Fruit fly (Drosophila melanogaster) whole organism, prepupa: ENCODE measurements around the gene PlexA.

ENCODE experiments used
- Blimp-1 ChIP-seq: fragments of 200-800 bp; sonication (Bioruptor generic); optimal IDR thresholded peaks from 3 replicates; lab custom pipeline; 2017; ENCODE audit warnings: missing biosample characterization, missing genetic modification characterization, mild to moderate bottlenecking, moderate library complexity, missing genetic modification reagents
- CG10669 ChIP-seq: fragments of 200-800 bp; sonication (Bioruptor generic); optimal IDR thresholded peaks from 3 replicates; lab custom pipeline; 2018; ENCODE audit warnings: missing biosample characterization, mild to moderate bottlenecking, missing genetic modification characterization, moderate library complexity
- CG11294 ChIP-seq: fragments of 200-800 bp; sonication (Bioruptor generic); IDR thresholded peaks from 2 replicates; pipeline ENCODE4 v1.3.6; 2022; ENCODE audit warnings: missing biosample characterization, missing genetic modification characterization
- CG15336 ChIP-seq: fragments of 200-800 bp; sonication (Bioruptor generic); IDR thresholded peaks from 2 replicates; pipeline ENCODE4 v1.3.6; 2022; ENCODE audit warnings: missing biosample characterization, missing genetic modification characterization
- CG3032 ChIP-seq: fragments of 200-800 bp; optimal IDR thresholded peaks from 2 replicates; lab custom pipeline; 2019; ENCODE audit warnings: missing biosample characterization, mild to moderate bottlenecking, missing genetic modification characterization, moderate library complexity
- CG32006 ChIP-seq: fragments of 200-800 bp; sonication (Bioruptor generic); optimal IDR thresholded peaks from 3 replicates; lab custom pipeline; 2017; ENCODE audit warnings: missing biosample characterization, mild to moderate bottlenecking, missing genetic modification characterization
- CG34406 ChIP-seq: fragments of 200-800 bp; sonication (Bioruptor generic); optimal IDR thresholded peaks from 3 replicates; lab custom pipeline; 2016; ENCODE audit warnings: missing biosample characterization, missing genetic modification characterization
- CG6163 ChIP-seq: fragments of 200-800 bp; sonication (Bioruptor generic); IDR thresholded peaks from 3 replicates; pipeline ENCODE4 v1.3.6; 2022; ENCODE audit warnings: missing biosample characterization, missing genetic modification characterization
- CG6276 ChIP-seq: fragments of 200-800 bp; sonication (Bioruptor generic); optimal IDR thresholded peaks from 2 replicates; lab custom pipeline; 2017; ENCODE audit warnings: missing biosample characterization, mild to moderate bottlenecking, missing genetic modification characterization
- CG6792 ChIP-seq: fragments of 200-800 bp; sonication (Bioruptor generic); optimal IDR thresholded peaks from 3 replicates; lab custom pipeline; 2016; ENCODE audit warnings: missing biosample characterization, missing genetic modification characterization
- CG6808 ChIP-seq: fragments of 200-800 bp; sonication (Bioruptor generic); optimal IDR thresholded peaks from 3 replicates; lab custom pipeline; 2017; ENCODE audit warnings: missing biosample characterization, missing genetic modification characterization, mild to moderate bottlenecking, moderate library complexity, missing genetic modification reagents
- CG6854 ChIP-seq: fragments of 200-800 bp; sonication (Bioruptor generic); optimal IDR thresholded peaks from 2 replicates; lab custom pipeline; 2017; ENCODE audit warnings: missing biosample characterization, mild to moderate bottlenecking, missing genetic modification characterization
- CG7368 ChIP-seq: fragments of 200-800 bp; sonication (Bioruptor generic); optimal IDR thresholded peaks from 3 replicates; lab custom pipeline; 2016; ENCODE audit warnings: missing biosample characterization, missing genetic modification characterization
- CG8319 ChIP-seq: fragments of 200-800 bp; sonication (Bioruptor generic); optimal IDR thresholded peaks from 3 replicates; lab custom pipeline; 2016; ENCODE audit warnings: missing biosample characterization, missing genetic modification characterization
- CG8632 ChIP-seq: fragments of 200-800 bp; sonication (Bioruptor generic); optimal IDR thresholded peaks from 3 replicates; lab custom pipeline; 2016; ENCODE audit warnings: missing biosample characterization, missing genetic modification characterization
- CG9139 ChIP-seq: fragments of 200-800 bp; sonication (Bioruptor generic); optimal IDR thresholded peaks from 3 replicates; lab custom pipeline; 2017; ENCODE audit warnings: missing biosample characterization, mild to moderate bottlenecking, missing genetic modification characterization
- Eip75B ChIP-seq: fragments of 200-800 bp; sonication (Bioruptor generic); optimal IDR thresholded peaks from 3 replicates; lab custom pipeline; 2016; ENCODE audit warnings: missing biosample characterization, missing genetic modification characterization
- Eip78C ChIP-seq: fragments of 200-800 bp; sonication (Bioruptor generic); peaks from one replicate; lab custom pipeline; 2016; ENCODE audit warnings: missing biosample characterization, missing genetic modification characterization
- Ets21C ChIP-seq: fragments of 200-800 bp; sonication (Bioruptor generic); optimal IDR thresholded peaks from 3 replicates; lab custom pipeline; 2016; ENCODE audit warnings: missing biosample characterization, missing genetic modification characterization
- Ets96B ChIP-seq: fragments of 200-800 bp; optimal IDR thresholded peaks from 2 replicates; lab custom pipeline; 2019; ENCODE audit warnings: missing biosample characterization, mild to moderate bottlenecking, missing genetic modification characterization, moderate library complexity
- Gug ChIP-seq: fragments of 200-800 bp; sonication (Bioruptor generic); IDR thresholded peaks from 2 replicates; pipeline ENCODE4 v1.3.6; 2022; ENCODE audit warnings: missing biosample characterization, missing genetic modification characterization
- Hr38 ChIP-seq: sonication (Bioruptor generic); optimal IDR thresholded peaks from 2 replicates; lab custom pipeline; 2016; ENCODE audit warnings: missing biosample characterization, missing genetic modification characterization
- Hr39 ChIP-seq: fragments of 200-800 bp; sonication (Bioruptor generic); optimal IDR thresholded peaks from 2 replicates; lab custom pipeline; 2016; ENCODE audit warnings: missing biosample characterization, missing genetic modification characterization
- Hr4 ChIP-seq: fragments of 200-800 bp; sonication (Bioruptor generic); optimal IDR thresholded peaks from 3 replicates; lab custom pipeline; 2016; ENCODE audit warnings: missing biosample characterization, missing genetic modification characterization
- Lpt ChIP-seq: fragments of 200-800 bp; sonication (Bioruptor generic); optimal IDR thresholded peaks from 3 replicates; lab custom pipeline; 2016; ENCODE audit warnings: missing biosample characterization, missing genetic modification characterization
- Met ChIP-seq: fragments of 200-800 bp; sonication (Bioruptor generic); optimal IDR thresholded peaks from 3 replicates; lab custom pipeline; 2016; ENCODE audit warnings: missing biosample characterization, missing genetic modification characterization
- OdsH ChIP-seq: fragments of 200-800 bp; sonication (Bioruptor generic); optimal IDR thresholded peaks from 3 replicates; lab custom pipeline; 2016; ENCODE audit warnings: missing biosample characterization, missing genetic modification characterization
- Smox ChIP-seq: fragments of 200-800 bp; sonication (Bioruptor generic); optimal IDR thresholded peaks from 3 replicates; lab custom pipeline; 2016; ENCODE audit warnings: missing biosample characterization, missing genetic modification characterization
- Sox102F ChIP-seq: fragments of 200-800 bp; sonication (Bioruptor generic); optimal IDR thresholded peaks from 2 replicates; lab custom pipeline; 2016; ENCODE audit warnings: missing biosample characterization, mild to moderate bottlenecking, missing genetic modification characterization
- Sox14 ChIP-seq: fragments of 200-800 bp; sonication (Bioruptor generic); optimal IDR thresholded peaks from 3 replicates; lab custom pipeline; 2016; ENCODE audit warnings: missing biosample characterization, missing genetic modification characterization
- Sox15 ChIP-seq: fragments of 200-800 bp; sonication (Bioruptor generic); optimal IDR thresholded peaks from 3 replicates; lab custom pipeline; 2016; ENCODE audit warnings: missing biosample characterization, missing genetic modification characterization
- achi ChIP-seq: fragments of 200-800 bp; sonication (Bioruptor generic); optimal IDR thresholded peaks from 3 replicates; lab custom pipeline; 2016; ENCODE audit warnings: missing biosample characterization, missing genetic modification characterization
- acj6 ChIP-seq: fragments of 200-800 bp; sonication (Bioruptor generic); optimal IDR thresholded peaks from 3 replicates; lab custom pipeline; 2016; ENCODE audit warnings: missing biosample characterization, missing genetic modification characterization
- cyc ChIP-seq: fragments of 200-800 bp; sonication (Bioruptor generic); optimal IDR thresholded peaks from 3 replicates; lab custom pipeline; 2016; ENCODE audit warnings: missing biosample characterization, missing genetic modification characterization
- dsx ChIP-seq: fragments of 200-800 bp; optimal IDR thresholded peaks from 3 replicates; lab custom pipeline; 2019; ENCODE audit warnings: missing biosample characterization, mild to moderate bottlenecking, missing genetic modification characterization, moderate library complexity; ENCODE audit not compliant: poor library complexity, severe bottlenecking
- eg ChIP-seq: fragments of 200-800 bp; sonication (Bioruptor generic); IDR thresholded peaks from 3 replicates; pipeline ENCODE4 v1.3.6; 2022; ENCODE audit warnings: missing biosample characterization, missing genetic modification characterization
- esn ChIP-seq: fragments of 200-800 bp; sonication (Bioruptor generic); optimal IDR thresholded peaks from 2 replicates; lab custom pipeline; 2016; ENCODE audit warnings: missing biosample characterization, mild to moderate bottlenecking, missing genetic modification characterization, moderate library complexity
- fd59A ChIP-seq: fragments of 200-800 bp; sonication (Bioruptor generic); optimal IDR thresholded peaks from 2 replicates; lab custom pipeline; 2017; ENCODE audit warnings: missing biosample characterization, mild to moderate bottlenecking, missing genetic modification characterization, missing genetic modification reagents
- lz ChIP-seq: fragments of 200-800 bp; sonication (Bioruptor generic); optimal IDR thresholded peaks from 3 replicates; lab custom pipeline; 2016; ENCODE audit warnings: missing biosample characterization, missing genetic modification characterization
- net ChIP-seq: fragments of 200-800 bp; sonication (Bioruptor generic); optimal IDR thresholded peaks from 3 replicates; lab custom pipeline; 2016; ENCODE audit warnings: missing biosample characterization, missing genetic modification characterization
- salr ChIP-seq, 2 experiments: fragments of 200-800 bp; sonication (Bioruptor generic); optimal IDR thresholded peaks; 3 replicates each; lab custom pipeline; 2016 to 2018; ENCODE audit warnings: missing biosample characterization in 2 of 2, missing genetic modification characterization in 2 of 2, mild to moderate bottlenecking in 1 of 2
- svp ChIP-seq: fragments of 200-800 bp; sonication (Bioruptor generic); peaks from one replicate; lab custom pipeline; 2016; ENCODE audit warnings: missing biosample characterization, missing genetic modification characterization
- topi ChIP-seq: fragments of 200-800 bp; sonication (Bioruptor generic); optimal IDR thresholded peaks from 3 replicates; lab custom pipeline; 2016; ENCODE audit warnings: missing biosample characterization, missing genetic modification characterization
- vri ChIP-seq: fragments of 200-800 bp; sonication (Bioruptor generic); optimal IDR thresholded peaks from 3 replicates; lab custom pipeline; 2016; ENCODE audit warnings: missing biosample characterization, mild to moderate bottlenecking, missing genetic modification characterization

The PlexA gene

dm6 chr4:1051271-1051670 lies 24.4 kb upstream of the PlexA start:
- TF ChIP-seq Blimp-1 (GFP tag; lab: Kevin White, UChicago) (no peak), OdsH (GFP tag; lab: Kevin White, UChicago) (peak; percentile 8), CG3032 (tag; lab: Kevin White, UChicago) (peak; percentile 38)

dm6 chr4:1050422-1050821 lies 23.5 kb upstream of the PlexA start:
- TF ChIP-seq CG15336: no peak
- TF ChIP-seq OdsH (GFP tag; lab: Kevin White, UChicago): no peak
- TF ChIP-seq CG8632 (GFP tag; lab: Kevin White, UChicago): no peak
- TF ChIP-seq Eip78C (GFP tag; lab: Kevin White, UChicago): no peak
- TF ChIP-seq Gug (GFP tag; lab: Robert Waterston, UW): no peak
- no peak for TF ChIP-seq lz
- no peak for TF ChIP-seq net (GFP tag; lab: Kevin White, UChicago)
- TF ChIP-seq CG9139: no peak
- no peak for TF ChIP-seq CG6163 (GFP tag; lab: Robert Waterston, UW)
- no peak for TF ChIP-seq Ets96B (tag; lab: Kevin White, UChicago)
- TF ChIP-seq CG6808 (GFP tag; lab: Kevin White, UChicago): no peak
- TF ChIP-seq CG6276: no peak
- no peak for TF ChIP-seq CG3032 (tag; lab: Kevin White, UChicago)

- TF ChIP-seq CG34406 (no peak), Lpt (GFP tag; lab: Kevin White, UChicago) (no peak), CG32006 (GFP tag; lab: Kevin White, UChicago) (no peak), CG11294 (GFP tag; lab: Robert Waterston, UW) (no peak), net (GFP tag; lab: Kevin White, UChicago) (no peak), CG6792 (GFP tag; lab: Kevin White, UChicago) (no peak), lz (no peak), OdsH (GFP tag; lab: Kevin White, UChicago) (no peak), CG10669 (no peak), CG9139 (no peak), esn (no peak), CG7368 (GFP tag; lab: Kevin White, UChicago) (no peak), salr (GFP tag; optimal IDR thresholded peaks at IDR 0.05; lab: Kevin White, UChicago) (no peak), CG3032 (tag; lab: Kevin White, UChicago) (no peak), CG6854 (GFP tag; lab: Kevin White, UChicago) (no peak), Hr4 (no peak), svp (no peak), Eip75B (no peak), achi (GFP tag; lab: Kevin White, UChicago) (no peak), Met (no peak)
Observed at dm6 chr4:1032610-1033297, 5.9 kb upstream of the PlexA start.

- no peak for TF ChIP-seq acj6 (GFP tag; lab: Kevin White, UChicago)
- TF ChIP-seq fd59A (GFP tag; lab: Kevin White, UChicago): no peak
- TF ChIP-seq eg (GFP tag; lab: Robert Waterston, UW): no peak
- TF ChIP-seq Sox102F: peak; percentile 58
- TF ChIP-seq Sox14 (GFP tag; lab: Kevin White, UChicago): peak; percentile 64
- TF ChIP-seq OdsH (GFP tag; lab: Kevin White, UChicago): peak; percentile 2
- TF ChIP-seq topi: peak; percentile 54
- peak; percentile 19 for TF ChIP-seq cyc (GFP tag; lab: Kevin White, UChicago)
- TF ChIP-seq dsx: no peak
- TF ChIP-seq Eip75B: peak; percentile 16
- no peak for TF ChIP-seq CG8319 (GFP tag; lab: Kevin White, UChicago)
- TF ChIP-seq Smox (GFP tag; lab: Kevin White, UChicago): peak; percentile 28
- peak; percentile 10 for TF ChIP-seq CG3032 (tag; lab: Kevin White, UChicago)
- no peak for TF ChIP-seq Hr39
- peak; percentile 43 for TF ChIP-seq lz
- no peak for TF ChIP-seq CG6276
- peak; percentile 43 for TF ChIP-seq Met
- TF ChIP-seq Sox15 (GFP tag; lab: Kevin White, UChicago): no peak
- no peak for TF ChIP-seq Gug (GFP tag; lab: Robert Waterston, UW)
- peak; percentile 18 for TF ChIP-seq Ets96B (tag; lab: Kevin White, UChicago)
- TF ChIP-seq Eip78C (GFP tag; lab: Kevin White, UChicago): peak; percentile 73
- TF ChIP-seq Ets21C (GFP tag; lab: Kevin White, UChicago): peak; percentile 33
- no peak for TF ChIP-seq CG11294 (GFP tag; lab: Robert Waterston, UW)
- peak; percentile 98 for TF ChIP-seq vri (GFP tag; lab: Kevin White, UChicago)
- peak; percentile 50 for TF ChIP-seq esn
- no peak for TF ChIP-seq Hr38 (GFP tag; lab: Kevin White, UChicago)
Observed at dm6 chr4:1031687-1032140, 4.8 kb upstream of the PlexA start, which contains the start of gene CG11076. CG11076 (minus strand) TSS chr4:1031757.
